Worm (Caenorhabditis elegans): ENCODE measurements around the gene fbxa-95.

ce11 chrV:15571006-15571526, at the start of gene fbxa-95:
- no peak for TF ChIP-seq lsy-2 (tag; optimal IDR thresholded peaks at IDR 0.05)
- TF ChIP-seq ces-1 (GFP tag; optimal IDR thresholded peaks at IDR 0.05) = no peak
- TF ChIP-seq nhr-12 (tag; optimal IDR thresholded peaks at IDR 0.05) = no peak
- TF ChIP-seq nhr-76 (tag; optimal IDR thresholded peaks at IDR 0.05) = no peak
- no peak for TF ChIP-seq snpc-4 (tag; optimal IDR thresholded peaks at IDR 0.05)
- TF ChIP-seq nhr-237 (tag; optimal IDR thresholded peaks at IDR 0.05) = no peak
- TF ChIP-seq blmp-1 (tag; optimal IDR thresholded peaks at IDR 0.05) = no peak
- no peak for TF ChIP-seq bed-3 (GFP tag; optimal IDR thresholded peaks at IDR 0.05)
- TF ChIP-seq ceh-43 (GFP tag; optimal IDR thresholded peaks at IDR 0.05) = no peak
